Fruit fly (Drosophila melanogaster): ENCODE results near the gene sqd.

sqd gene

DNA sequence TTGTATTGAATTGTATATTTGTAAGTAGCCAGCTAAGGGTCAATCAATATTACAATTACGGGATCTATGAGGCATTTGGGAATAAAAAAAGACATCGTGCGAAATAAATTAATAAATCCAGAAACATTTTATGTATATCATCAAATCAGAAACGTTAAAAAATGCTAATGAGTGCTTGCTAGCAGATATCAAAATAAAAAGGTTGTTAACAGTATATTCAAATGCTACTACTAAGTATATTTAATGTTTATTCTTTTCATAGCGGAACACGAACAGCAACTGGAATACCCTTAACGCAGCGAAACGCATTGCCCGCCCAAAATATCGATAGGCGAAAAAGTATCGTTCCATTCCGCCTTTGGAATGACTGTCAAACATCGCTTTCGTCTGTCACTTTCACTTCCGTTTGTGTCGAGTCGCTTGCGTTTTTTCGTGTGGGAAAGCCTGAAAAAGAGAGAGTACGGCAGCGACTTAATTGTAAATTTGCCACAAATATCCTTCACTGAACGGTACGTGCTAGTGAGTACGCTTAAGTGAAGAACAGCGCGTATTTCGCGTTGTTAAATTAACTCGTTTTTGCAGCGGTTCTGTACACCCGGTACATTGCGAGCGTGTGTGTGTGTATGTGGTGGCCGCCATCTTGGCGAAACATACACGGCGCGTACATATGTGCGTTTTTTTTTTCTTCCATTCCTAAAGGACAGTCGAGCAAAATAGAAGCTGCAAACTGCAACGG is 15.0 kb upstream of the sqd start, which contains the start of gene B52 (continued):
- TF ChIP-seq Spps (tag; optimal IDR thresholded peaks at IDR 0.05) (peak; percentile 42), dan (GFP tag; IDR thresholded peaks at IDR 0.05) (no peak), CG3838 (GFP tag; optimal IDR thresholded peaks at IDR 0.05) (no peak), en (GFP tag; optimal IDR thresholded peaks at IDR 0.05) (peak; percentile 57), BEAF-32 (GFP tag; optimal IDR thresholded peaks at IDR 0.05) (peak; percentile 73), CG8359 (GFP tag; optimal IDR thresholded peaks at IDR 0.05; ENCODE audit: borderline replicate concordance) (peak; percentile 51), CG4707 (GFP tag; optimal IDR thresholded peaks at IDR 0.05) (peak; percentile 82), org-1 (GFP tag; optimal IDR thresholded peaks at IDR 0.05) (peak; percentile 44), disco-r (GFP tag; optimal IDR thresholded peaks at IDR 0.05) (peak; percentile 62), CG14710 (tag; optimal IDR thresholded peaks at IDR 0.05) (peak; percentile 35), Hmx (GFP tag; optimal IDR thresholded peaks at IDR 0.05) (no peak), CG43689 (GFP tag; IDR thresholded peaks at IDR 0.05) (no peak), odd (GFP tag; optimal IDR thresholded peaks at IDR 0.05) (peak; percentile 67), CG4328 (GFP tag; optimal IDR thresholded peaks at IDR 0.05) (peak; percentile 69), Lim3 (GFP tag; IDR thresholded peaks at IDR 0.05) (no peak), CG7839 (tag; optimal IDR thresholded peaks at IDR 0.05) (no peak), crc (GFP tag; optimal IDR thresholded peaks at IDR 0.05) (peak; percentile 55), br (optimal IDR thresholded peaks at IDR 0.05) (no peak), sd (tag; optimal IDR thresholded peaks at IDR 0.05) (no peak), CG9437 (GFP tag; optimal IDR thresholded peaks at IDR 0.05) (peak; percentile 50), sima (GFP tag; optimal IDR thresholded peaks at IDR 0.05) (no peak), MBD-R2 (GFP tag; IDR thresholded peaks at IDR 0.05) (peak; percentile 49), CG17612 (GFP tag; IDR thresholded peaks at IDR 0.05) (peak; percentile 54; the same call in 1 of the 2 replicates), vvl (GFP tag; IDR thresholded peaks at IDR 0.05) (peak; percentile 80), CG17912 (GFP tag; optimal IDR thresholded peaks at IDR 0.05) (peak; percentile 71), CG8765 (GFP tag; IDR thresholded peaks at IDR 0.05) (0 out of 2 replicates have a peak, but pooled peaks have one; percentile 41), pzg (GFP tag; optimal IDR thresholded peaks at IDR 0.05) (peak; percentile 57), Doc2 (GFP tag; IDR thresholded peaks at IDR 0.05) (no peak), CG30431 (GFP tag; optimal IDR thresholded peaks at IDR 0.05) (no peak), cad (GFP tag; optimal IDR thresholded peaks at IDR 0.05) (no peak), E2f2 (GFP tag; IDR thresholded peaks at IDR 0.05) (peak; percentile 50; the same call in 1 of the 2 replicates), yki (optimal IDR thresholded peaks at IDR 0.05) (no peak), Xrp1 (GFP tag; IDR thresholded peaks at IDR 0.05) (no peak; the same call in 1 of the 2 replicates), amos (GFP tag; IDR thresholded peaks at IDR 0.05; ENCODE audit: partially characterized antibody) (peak; percentile 73), knrl (GFP tag; IDR thresholded peaks at IDR 0.05; ENCODE audit: partially characterized antibody) (peak; percentile 59), CG1529 (GFP tag; optimal IDR thresholded peaks at IDR 0.05) (peak; percentile 42), chn (GFP tag; optimal IDR thresholded peaks at IDR 0.05) (peak; percentile 39), Ssrp (tag; optimal IDR thresholded peaks at IDR 0.05) (no peak), ham (GFP tag; IDR thresholded peaks at IDR 0.05) (peak; percentile 54; the same call in 1 of the 2 replicates), CG12391 (tag; optimal IDR thresholded peaks at IDR 0.05) (peak; percentile 57), CG10274 (GFP tag; optimal IDR thresholded peaks at IDR 0.05) (peak; percentile 41), CG9932 (GFP tag; IDR thresholded peaks at IDR 0.05) (peak; percentile 68), CG1792 (GFP tag; optimal IDR thresholded peaks at IDR 0.05) (peak; percentile 24), CG33213 (GFP tag; optimal IDR thresholded peaks at IDR 0.05) (peak; percentile 72), CG32767 (GFP tag; IDR thresholded peaks at IDR 0.05) (peak; percentile 94), gro (GFP tag; optimal IDR thresholded peaks at IDR 0.05) (peak; percentile 39), CG12299 (tag; optimal IDR thresholded peaks at IDR 0.05) (peak; percentile 52), CG16813 (GFP tag; IDR thresholded peaks at IDR 0.05; ENCODE audit: partially characterized antibody) (peak; percentile 60), dmrt99B (tag; optimal IDR thresholded peaks at IDR 0.05) (no peak), CG34224 (GFP tag; IDR thresholded peaks at IDR 0.05; ENCODE audit: partially characterized antibody) (no peak)
